Worm (Caenorhabditis elegans): Measurements from ENCODE around the gene F46B3.23.
"Not testable (repeated sequence)": the region's sequence is repeated elsewhere in the genome, so short reads cannot be mapped to it uniquely, and the experiment has no call there.

F46B3.23 gene

DNA sequence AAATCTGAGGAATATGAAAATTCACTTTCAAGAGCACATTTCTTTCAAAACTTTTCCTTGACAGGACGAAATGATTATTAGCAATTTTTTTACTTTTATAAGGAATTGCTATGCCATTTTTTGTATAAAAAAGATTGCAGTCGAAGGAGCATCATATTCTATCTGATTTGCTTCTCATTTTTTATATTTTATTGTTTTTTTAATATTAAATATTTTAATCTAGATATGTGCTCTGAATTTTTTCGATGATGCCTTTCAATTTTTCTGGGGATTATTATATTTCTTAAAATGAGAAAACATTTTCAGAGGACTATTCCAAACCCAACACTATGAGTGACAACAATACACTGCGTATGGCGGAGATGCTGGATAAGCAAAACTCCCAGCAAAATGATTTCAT is 42.5 kb downstream of the F46B3.23 start, which contains the start of gene F26F2.13:
F26F2.13 (plus strand) TSS at position 301 of the 400 bp plus-strand sequence.
- not testable (repeated sequence) for TF ChIP-seq dpl-1 (GFP tag; optimal IDR thresholded peaks at IDR 0.05); nhr-237 (tag; optimal IDR thresholded peaks at IDR 0.05); Y116A8C.19 (tag; optimal IDR thresholded peaks at IDR 0.05; ENCODE audit: borderline replicate concordance)

DNA sequence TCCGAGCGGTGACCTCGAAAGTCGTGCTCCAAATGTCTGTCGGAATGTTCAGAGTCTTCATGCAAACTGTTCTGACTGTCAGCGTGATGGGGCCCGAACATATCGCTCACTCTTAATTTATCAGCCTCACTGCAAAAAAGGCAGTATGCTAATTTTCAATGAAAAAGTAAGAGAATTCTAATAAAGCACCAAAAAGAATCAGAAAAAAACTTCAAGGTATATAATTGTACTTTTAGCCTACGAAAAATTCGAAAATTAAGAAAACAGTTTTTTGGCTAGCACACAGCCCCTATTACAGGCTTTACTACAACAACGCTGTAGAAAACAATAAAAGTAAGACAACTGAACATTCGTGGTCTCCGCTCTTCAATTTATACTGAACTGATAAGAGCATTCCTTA is 44.7 kb downstream of the F46B3.23 start, which contains the start of gene F26F2.1:
F26F2.1 (minus strand) TSS at position 101 of the 400 bp plus-strand sequence.
- TF ChIP-seq ztf-4 (tag; optimal IDR thresholded peaks at IDR 0.05) (no peak), grh-1 (GFP tag; IDR thresholded peaks at IDR 0.05) (no peak), aha-1 (tag; optimal IDR thresholded peaks at IDR 0.05) (no peak), sptf-1 (tag; optimal IDR thresholded peaks at IDR 0.05) (no peak), xbp-1 (tag; optimal IDR thresholded peaks at IDR 0.05) (no peak), tbx-2 (tag; optimal IDR thresholded peaks at IDR 0.05) (no peak), rnt-1 (tag; optimal IDR thresholded peaks at IDR 0.05) (no peak)

DNA sequence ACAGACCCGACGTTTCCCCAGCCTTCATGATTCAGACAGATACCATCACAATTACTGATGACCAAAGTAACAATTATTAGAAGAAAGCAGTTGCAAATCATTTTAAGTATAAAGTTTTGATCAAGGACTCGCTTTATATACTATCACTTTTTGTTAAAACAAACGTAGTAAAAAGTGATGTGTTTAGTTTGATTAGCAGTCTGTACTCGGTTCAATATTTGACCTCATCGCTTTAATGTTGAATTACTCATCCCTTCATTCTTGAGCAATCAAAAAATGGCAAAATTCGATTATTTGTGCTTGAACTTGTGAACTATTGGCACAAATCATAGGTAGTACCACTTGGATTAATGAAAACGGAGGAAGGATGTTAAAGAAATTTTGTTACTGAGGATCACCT is 48.2 kb downstream of the F46B3.23 start, which contains the start of gene abf-4:
abf-4 (minus strand) TSS at position 101 of the 400 bp plus-strand sequence.
- TF ChIP-seq fkh-4 (tag; optimal IDR thresholded peaks at IDR 0.05; ENCODE audit: borderline replicate concordance) (no peak), lin-13 (GFP tag; optimal IDR thresholded peaks at IDR 0.05) (no peak), irx-1 (tag; optimal IDR thresholded peaks at IDR 0.05) (no peak), ceh-82 (tag; optimal IDR thresholded peaks at IDR 0.05) (no peak), sup-37 (GFP tag; optimal IDR thresholded peaks at IDR 0.05) (no peak), vab-15 (tag; optimal IDR thresholded peaks at IDR 0.05) (no peak), sptf-1 (tag; optimal IDR thresholded peaks at IDR 0.05) (no peak), ces-1 (GFP tag; optimal IDR thresholded peaks at IDR 0.05) (no peak), F16B12.6 (tag; optimal IDR thresholded peaks at IDR 0.05) (no peak), nhr-47 (tag; optimal IDR thresholded peaks at IDR 0.05) (no peak), ceh-8 (GFP tag; optimal IDR thresholded peaks at IDR 0.05) (no peak), unc-86 (tag; optimal IDR thresholded peaks at IDR 0.05) (no peak), mab-9 (GFP tag; IDR thresholded peaks at IDR 0.05) (no peak), snpc-4 (tag; optimal IDR thresholded peaks at IDR 0.05) (no peak), swsn-7 (tag; optimal IDR thresholded peaks at IDR 0.05) (no peak), tlp-1 (tag; optimal IDR thresholded peaks at IDR 0.05) (no peak), Y116A8C.19 (tag; optimal IDR thresholded peaks at IDR 0.05; ENCODE audit: borderline replicate concordance) (no peak), nhr-84 (tag; optimal IDR thresholded peaks at IDR 0.05) (no peak), isw-1 (GFP tag; IDR thresholded peaks at IDR 0.05) (no peak), fkh-10 (GFP tag; optimal IDR thresholded peaks at IDR 0.05) (no peak)
